Worm (Caenorhabditis elegans) whole organism, L1 larva: ENCODE data around the gene cec-7.
A peak's percentile ranks its signal among the peaks of the same experiment; 100 is the strongest.

ENCODE experiments used
- C04F5.9 ChIP-seq: sonication (generic microtip); optimal IDR thresholded peaks from 2 replicates; lab custom pipeline; 2016; ENCODE audit warnings: missing genetic modification characterization, missing compliant biosample characterization
- C16A3.4 ChIP-seq: fragments of 150-350 bp; optimal IDR thresholded peaks from 2 replicates; lab custom pipeline; 2014; ENCODE audit warnings: missing biosample characterization, missing genetic modification characterization
- alr-1 ChIP-seq: fragments of 200-800 bp; sonication (Bioruptor generic); optimal IDR thresholded peaks from 2 replicates; lab custom pipeline; 2018; ENCODE audit warnings: borderline replicate concordance, mild to moderate bottlenecking, missing genetic modification characterization, missing compliant biosample characterization
- aly-2 ChIP-seq: fragments of 150-350 bp; optimal IDR thresholded peaks from 2 replicates; lab custom pipeline; 2014; ENCODE audit warnings: missing biosample characterization, missing genetic modification characterization
- ama-1 ChIP-seq: fragments of 150-350 bp; optimal IDR thresholded peaks from 2 replicates; lab custom pipeline; 2014
- blmp-1 ChIP-seq: fragments of 150-350 bp; optimal IDR thresholded peaks from 2 replicates; lab custom pipeline; 2014; ENCODE audit warnings: missing biosample characterization, missing genetic modification characterization
- ceh-82 ChIP-seq, 3 experiments: fragments of 150-350 bp in 1 of 3; sonication (generic microtip) in 2 of 3; optimal IDR thresholded peaks; 2 replicates each; lab custom pipeline; 2014 to 2017; ENCODE audit warnings: missing biosample characterization in 3 of 3, missing genetic modification characterization in 3 of 3
- ceh-88 ChIP-seq: fragments of 200-800 bp; sonication (Bioruptor generic); IDR thresholded peaks from 2 replicates; pipeline ENCODE4 v1.3.6; 2022; ENCODE audit warnings: missing genetic modification characterization, missing compliant biosample characterization
- ces-1 ChIP-seq: fragments of 150-350 bp; optimal IDR thresholded peaks from 2 replicates; lab custom pipeline; 2014; ENCODE audit warnings: missing biosample characterization, missing genetic modification reagents, missing genetic modification characterization
- dpl-1 ChIP-seq, 3 experiments: fragments of 150-350 bp in 2 of 3; sonication (generic microtip) in 1 of 3; optimal IDR thresholded peaks; 2 replicates each; lab custom pipeline; 2014 to 2017; ENCODE audit warnings: missing biosample characterization in 3 of 3, missing genetic modification characterization in 3 of 3, missing genetic modification reagents in 3 of 3
- dsc-1 ChIP-seq: sonication (generic microtip); optimal IDR thresholded peaks from 2 replicates; lab custom pipeline; 2016; ENCODE audit warnings: mild to moderate bottlenecking, missing genetic modification characterization, missing compliant biosample characterization
- efl-1 ChIP-seq, 4 experiments: fragments of 150-350 bp; optimal IDR thresholded peaks in 3 of 4; peaks in 1 of 4; 1 replicate in 1 of 4; 2 replicates in 3 of 4; lab custom pipeline; 2014; ENCODE audit warnings: missing biosample characterization in 2 of 4, missing genetic modification characterization in 2 of 4, missing genetic modification reagents in 2 of 4
- elt-3 ChIP-seq, 6 experiments: fragments of 150-350 bp in 1 of 6; sonication (generic microtip); optimal IDR thresholded peaks; 2 replicates each; lab custom pipeline; 2017 to 2018; ENCODE audit warnings: missing biosample characterization in 6 of 6, missing genetic modification characterization in 6 of 6, inconsistent platforms in 1 of 6
- fkh-10 ChIP-seq: sonication (generic microtip); optimal IDR thresholded peaks from 2 replicates; lab custom pipeline; 2017; ENCODE audit warnings: missing biosample characterization, missing genetic modification reagents, missing genetic modification characterization
- fkh-4 ChIP-seq: sonication (generic microtip); optimal IDR thresholded peaks from 2 replicates; lab custom pipeline; 2016; ENCODE audit warnings: missing compliant biosample characterization, missing genetic modification characterization, borderline replicate concordance
- hpl-2 ChIP-seq: fragments of 150-350 bp; optimal IDR thresholded peaks from 2 replicates; lab custom pipeline; 2014; ENCODE audit warnings: missing biosample characterization, missing genetic modification reagents, missing genetic modification characterization
- irx-1 ChIP-seq: sonication (generic microtip); optimal IDR thresholded peaks from 2 replicates; lab custom pipeline; 2016; ENCODE audit warnings: missing genetic modification characterization, missing compliant biosample characterization
- lin-13 ChIP-seq: fragments of 150-350 bp; optimal IDR thresholded peaks from 2 replicates; lab custom pipeline; 2014; ENCODE audit warnings: missing biosample characterization, missing genetic modification reagents, missing genetic modification characterization
- lin-14 ChIP-seq: fragments of 200-800 bp; sonication (Bioruptor generic); optimal IDR thresholded peaks from 2 replicates; lab custom pipeline; 2018; ENCODE audit warnings: mild to moderate bottlenecking, missing genetic modification characterization, moderate library complexity, missing compliant biosample characterization
- lin-15B ChIP-seq: fragments of 150-350 bp; sonication (generic microtip); optimal IDR thresholded peaks from 3 replicates; lab custom pipeline; 2014; ENCODE audit warnings: missing biosample characterization, missing genetic modification characterization
- lin-35 ChIP-seq, 2 experiments: fragments of 150-350 bp; optimal IDR thresholded peaks; 2 replicates each; lab custom pipeline; 2014; ENCODE audit warnings: missing biosample characterization in 2 of 2, missing genetic modification characterization in 2 of 2, missing genetic modification reagents in 2 of 2
- lin-39 ChIP-seq: fragments of 150-350 bp; optimal IDR thresholded peaks from 2 replicates; lab custom pipeline; 2014; ENCODE audit warnings: missing biosample characterization, missing genetic modification reagents, missing genetic modification characterization
- mdl-1 ChIP-seq, 2 experiments: fragments of 150-350 bp; optimal IDR thresholded peaks; 2 replicates each; lab custom pipeline; 2014 to 2017; ENCODE audit warnings: missing biosample characterization in 2 of 2, missing genetic modification characterization in 2 of 2, inconsistent platforms in 1 of 2
- mef-2 ChIP-seq: fragments of 150-350 bp; optimal IDR thresholded peaks from 2 replicates; lab custom pipeline; 2014; ENCODE audit warnings: missing biosample characterization, missing genetic modification characterization
- nhr-11 ChIP-seq: fragments of 150-350 bp; optimal IDR thresholded peaks from 2 replicates; lab custom pipeline; 2014; ENCODE audit warnings: missing biosample characterization, missing genetic modification characterization
- nhr-47 ChIP-seq: sonication (generic microtip); optimal IDR thresholded peaks from 2 replicates; lab custom pipeline; 2016; ENCODE audit warnings: mild to moderate bottlenecking, missing genetic modification characterization, moderate library complexity, missing compliant biosample characterization
- nhr-71 ChIP-seq: sonication (generic microtip); optimal IDR thresholded peaks from 2 replicates; lab custom pipeline; 2016; ENCODE audit warnings: mild to moderate bottlenecking, missing genetic modification characterization, moderate library complexity, missing compliant biosample characterization
- snpc-4 ChIP-seq: fragments of 150-350 bp; optimal IDR thresholded peaks from 2 replicates; lab custom pipeline; 2014; ENCODE audit warnings: missing biosample characterization, missing genetic modification characterization
- snu-23 ChIP-seq: sonication (generic microtip); optimal IDR thresholded peaks from 2 replicates; lab custom pipeline; 2016; ENCODE audit warnings: missing genetic modification characterization, missing compliant biosample characterization
- sox-4 ChIP-seq: sonication (generic microtip); optimal IDR thresholded peaks from 2 replicates; lab custom pipeline; 2016; ENCODE audit warnings: missing genetic modification characterization, missing compliant biosample characterization
- sup-37 ChIP-seq: fragments of 200-800 bp; sonication (Bioruptor generic); optimal IDR thresholded peaks from 2 replicates; lab custom pipeline; 2018; ENCODE audit warnings: mild to moderate bottlenecking, missing genetic modification characterization, missing compliant biosample characterization
- unc-130 ChIP-seq: fragments of 150-350 bp; optimal IDR thresholded peaks from 2 replicates; lab custom pipeline; 2017; ENCODE audit warnings: missing biosample characterization, missing genetic modification characterization, inconsistent platforms
- unc-30 ChIP-seq: sonication (generic microtip); optimal IDR thresholded peaks from 2 replicates; lab custom pipeline; 2017; ENCODE audit warnings: missing biosample characterization, missing genetic modification characterization
- vab-15 ChIP-seq: sonication (generic microtip); optimal IDR thresholded peaks from 2 replicates; lab custom pipeline; 2017; ENCODE audit warnings: missing genotype, mild to moderate bottlenecking, missing genetic modification characterization, missing compliant biosample characterization
- xbp-1 ChIP-seq: sonication (generic microtip); optimal IDR thresholded peaks from 2 replicates; lab custom pipeline; 2016; ENCODE audit warnings: missing genetic modification characterization, missing compliant biosample characterization
- zip-4 ChIP-seq: fragments of 200-800 bp; sonication (Bioruptor generic); optimal IDR thresholded peaks from 2 replicates; lab custom pipeline; 2018; ENCODE audit warnings: mild to moderate bottlenecking, missing genetic modification characterization, moderate library complexity, missing compliant biosample characterization
- ztf-4 ChIP-seq: fragments of 150-350 bp; optimal IDR thresholded peaks from 2 replicates; lab custom pipeline; 2014; ENCODE audit warnings: missing biosample characterization, missing genetic modification characterization

Gene cec-7

ce11 chrIII:12919882-12920281, 42.5 kb upstream of the cec-7 start (continued):
- TF ChIP-seq nhr-11 (no peak), unc-130 (tag; lab: Kevin White, UChicago) (no peak), xbp-1 (no peak), dpl-1 (GFP tag; optimal IDR thresholded peaks at IDR 0.05; lab: Kevin White, UChicago) (no peak), fkh-10 (GFP tag; lab: Kevin White, UChicago) (no peak), mdl-1 (tag; optimal IDR thresholded peaks at IDR 0.05; lab: Kevin White, UChicago) (no peak), irx-1 (tag; lab: Kevin White, UChicago) (no peak), ces-1 (GFP tag; lab: Kevin White, UChicago) (no peak), aly-2 (tag; lab: Kevin White, UChicago) (no peak), vab-15 (no peak), unc-30 (tag; lab: Kevin White, UChicago) (no peak), sup-37 (GFP tag; lab: Kevin White, UChicago) (no peak), ama-1 (no peak), lin-39 (tag; lab: Kevin White, UChicago) (no peak), snu-23 (GFP tag; lab: Kevin White, UChicago) (no peak), hpl-2 (GFP tag; lab: Kevin White, UChicago) (no peak), zip-4 (GFP tag; lab: Kevin White, UChicago) (no peak), snpc-4 (tag; lab: Kevin White, UChicago) (no peak), elt-3 (tag; optimal IDR thresholded peaks at IDR 0.05; lab: Kevin White, UChicago) (no peak), mef-2 (tag; lab: Kevin White, UChicago) (no peak), ceh-82 (tag; optimal IDR thresholded peaks at IDR 0.05; lab: Kevin White, UChicago) (no peak), fkh-4 (no peak), alr-1 (tag; lab: Kevin White, UChicago) (no peak), sox-4 (no peak), ceh-88 (GFP tag; lab: Robert Waterston, UW) (no peak), lin-15B (no peak), lin-13 (GFP tag; lab: Kevin White, UChicago) (no peak), blmp-1 (no peak), C16A3.4 (tag; lab: Kevin White, UChicago) (no peak), ztf-4 (no peak), nhr-71 (tag; lab: Kevin White, UChicago) (peak; percentile 10)

ce11 chrIII:12918575-12918974, 41.2 kb upstream of the cec-7 start, which contains the start of gene Y37D8A.16:
TSS of gene Y37D8A.16 (minus strand) at chrIII:12918675.
- TF ChIP-seq efl-1 (optimal IDR thresholded peaks at IDR 0.05; lab: Kevin White, UChicago) (no peak), efl-1 (GFP tag; optimal IDR thresholded peaks at IDR 0.05 in 1 of 2; lab: Kevin White, UChicago) (peak in 1 of 2 experiments; percentile 61), dsc-1 (no peak)

DNA sequence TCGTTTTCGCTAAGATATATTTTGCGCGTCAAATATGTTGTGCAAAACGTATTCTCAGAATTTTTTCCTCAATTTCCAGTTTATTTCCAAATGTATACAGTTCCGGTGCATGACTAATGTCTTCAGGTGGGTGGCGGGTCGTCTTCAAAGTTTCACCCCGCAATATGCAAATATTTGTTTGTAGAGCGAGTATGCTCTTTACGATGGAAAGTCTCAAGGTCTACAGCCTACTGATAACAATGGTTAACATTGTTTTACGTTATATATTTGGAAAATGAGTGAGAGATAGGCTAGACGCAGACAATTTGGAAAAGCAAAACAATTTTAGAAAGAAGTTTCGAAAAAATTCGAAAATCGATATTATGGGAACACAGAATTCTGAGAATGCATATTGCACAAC, 40.5 kb upstream of the cec-7 start:
- TF ChIP-seq C04F5.9 (tag; lab: Kevin White, UChicago): no peak
- TF ChIP-seq lin-35 (GFP tag; optimal IDR thresholded peaks at IDR 0.05; lab: Kevin White, UChicago): peak in 1 of 2 experiments; percentile 3

DNA sequence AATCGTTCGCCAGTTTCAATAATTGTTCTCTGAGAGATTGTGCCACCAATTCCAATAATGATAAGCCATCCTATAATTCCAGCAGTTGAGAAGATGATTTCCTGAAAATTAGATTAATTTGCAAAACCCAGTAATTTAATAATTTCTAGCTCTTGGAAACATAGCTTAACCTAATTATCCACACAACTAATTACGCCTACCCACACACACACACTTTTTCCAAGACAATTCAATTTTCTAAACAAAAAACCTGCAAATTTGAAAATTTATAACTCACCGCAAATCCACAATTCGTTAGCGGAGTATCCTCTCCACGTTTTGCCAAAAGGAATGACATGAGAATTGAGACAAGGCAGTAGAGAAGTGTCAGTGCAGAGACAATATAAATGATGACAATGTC, 39.1 kb upstream of the cec-7 start:
- TF ChIP-seq nhr-47 (tag; lab: Kevin White, UChicago) (no peak), lin-14 (GFP tag; lab: Kevin White, UChicago) (peak; percentile 24)
- TF ChIP-seq, all 84 proteins: peak for 1

DNA sequence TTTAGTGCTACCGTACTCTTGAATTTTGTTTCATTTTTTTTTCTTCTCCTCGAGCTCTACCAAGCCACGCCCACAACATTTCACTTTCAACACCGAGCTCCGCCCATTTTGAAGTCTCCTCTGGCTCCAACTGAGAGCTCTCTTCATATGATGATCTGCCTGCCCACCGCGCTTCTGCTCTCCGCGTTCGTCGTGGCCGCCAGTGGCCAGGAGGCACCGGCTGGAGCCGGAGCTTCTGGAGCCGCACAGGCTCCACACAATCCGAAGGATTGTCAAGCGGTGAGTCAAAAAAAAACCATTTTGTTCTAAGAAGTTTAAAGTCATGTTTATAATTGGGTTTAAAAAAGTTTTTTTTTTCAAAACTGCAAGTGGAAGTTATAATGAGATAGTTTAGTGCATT, 33.0 kb upstream of the cec-7 start, which contains the start of gene flp-14:
Gene flp-14, plus strand, starts transcription at position 146 of the 400 bp plus-strand sequence.
- TF ChIP-seq nhr-11 (no peak), efl-1 (optimal IDR thresholded peaks at IDR 0.05; lab: Kevin White, UChicago) (no peak), efl-1 (GFP tag; optimal IDR thresholded peaks at IDR 0.05 in 1 of 2; lab: Kevin White, UChicago) (peak in 1 of 2 experiments; percentile 71)
